Fruit fly (Drosophila melanogaster): Measurements from ENCODE around the gene Flacc.

The Flacc gene

DNA sequence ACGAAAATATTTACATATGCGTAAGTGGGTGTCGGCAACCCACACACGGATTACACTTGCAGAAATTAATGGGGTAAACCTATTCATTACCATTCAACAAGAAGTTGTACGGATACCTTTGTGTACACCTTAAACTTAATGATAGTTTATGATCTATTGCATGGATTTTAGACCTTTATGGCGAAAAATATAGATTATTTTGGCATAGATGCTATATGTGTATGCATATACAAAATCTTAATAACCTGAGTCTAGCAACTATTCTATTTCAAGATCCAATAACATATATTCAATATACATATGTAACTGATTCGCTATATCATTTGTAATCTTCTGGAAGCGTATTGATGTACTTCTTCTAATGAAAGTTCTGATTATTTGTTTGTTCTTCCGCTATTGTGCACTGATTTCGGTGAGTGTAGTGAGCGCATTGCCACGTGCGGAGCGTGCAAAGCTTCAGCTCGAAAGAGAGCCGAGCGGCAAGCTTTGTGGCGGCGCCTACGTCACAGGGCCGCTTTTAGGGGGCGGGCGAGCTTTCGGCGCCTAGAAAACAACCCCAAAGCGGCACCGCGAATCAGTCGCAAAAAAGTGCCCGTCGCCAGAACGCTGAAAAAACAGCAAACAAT, 6.5 kb upstream of the Flacc start, which contains the start of gene CG7378 (continued):
- TF ChIP-seq vfl (GFP tag; optimal IDR thresholded peaks at IDR 0.05) (no peak), CG34376 (GFP tag; optimal IDR thresholded peaks at IDR 0.05) (peak; percentile 26), CG12744 (GFP tag; optimal IDR thresholded peaks at IDR 0.05) (no peak), CG30020 (tag; optimal IDR thresholded peaks at IDR 0.05) (no peak), onecut (GFP tag; IDR thresholded peaks at IDR 0.05) (no peak), nerfin-1 (tag; optimal IDR thresholded peaks at IDR 0.05) (peak; percentile 19), CG7987 (GFP tag; optimal IDR thresholded peaks at IDR 0.05) (no peak), zf30C (GFP tag; optimal IDR thresholded peaks at IDR 0.05) (peak; percentile 31), crp (GFP tag; optimal IDR thresholded peaks at IDR 0.05) (no peak), grn (GFP tag; optimal IDR thresholded peaks at IDR 0.05) (no peak), lab (GFP tag; optimal IDR thresholded peaks at IDR 0.05) (peak; percentile 41), jigr1 (GFP tag; IDR thresholded peaks at IDR 0.05) (no peak), ranshi (GFP tag; IDR thresholded peaks at IDR 0.05) (no peak), run (tag; optimal IDR thresholded peaks at IDR 0.05) (no peak), ase (GFP tag; IDR thresholded peaks at IDR 0.05) (no peak), ac (GFP tag; optimal IDR thresholded peaks at IDR 0.05) (no peak), CG10267 (tag; optimal IDR thresholded peaks at IDR 0.05) (no peak), CG13775 (GFP tag; optimal IDR thresholded peaks at IDR 0.05) (peak; percentile 54), Stat92E (GFP tag; optimal IDR thresholded peaks at IDR 0.05) (no peak), CG15269 (tag; optimal IDR thresholded peaks at IDR 0.05) (peak; percentile 28), CG4424 (GFP tag; optimal IDR thresholded peaks at IDR 0.05) (no peak), CG10654 (GFP tag; optimal IDR thresholded peaks at IDR 0.05) (peak; percentile 8), CG12942 (GFP tag; optimal IDR thresholded peaks at IDR 0.05) (no peak), Dad (GFP tag; optimal IDR thresholded peaks at IDR 0.05) (no peak), Nf-YA (GFP tag; IDR thresholded peaks at IDR 0.05) (no peak), Vsx1 (GFP tag; optimal IDR thresholded peaks at IDR 0.05) (no peak), CG31441 (GFP tag; IDR thresholded peaks at IDR 0.05) (peak; percentile 47), CG5180 (GFP tag; optimal IDR thresholded peaks at IDR 0.05) (no peak), tna (GFP tag; IDR thresholded peaks at IDR 0.05; ENCODE audit: partially characterized antibody) (no peak), crc (GFP tag; optimal IDR thresholded peaks at IDR 0.05) (no peak), CG2120 (GFP tag; optimal IDR thresholded peaks at IDR 0.05) (peak; percentile 52), ro (GFP tag; IDR thresholded peaks at IDR 0.05) (no peak), Trl (optimal IDR thresholded peaks at IDR 0.05) (peak; percentile 1 to 13), Trl (GFP tag; optimal IDR thresholded peaks at IDR 0.05) (peak; percentile 48), ems (GFP tag; optimal IDR thresholded peaks at IDR 0.05) (peak; percentile 18), CG42726 (GFP tag; IDR thresholded peaks at IDR 0.05; ENCODE audit: partially characterized antibody) (no peak), CG12391 (tag; optimal IDR thresholded peaks at IDR 0.05) (peak; percentile 26), Rfx (GFP tag; IDR thresholded peaks at IDR 0.05) (peak; percentile 56), CG2129 (GFP tag; IDR thresholded peaks at IDR 0.05; ENCODE audit: partially characterized antibody) (no peak), sob (GFP tag; IDR thresholded peaks at IDR 0.05) (0 out of 2 replicates have a peak, but pooled peaks have one; percentile 8), CG14860 (GFP tag; IDR thresholded peaks at IDR 0.05; ENCODE audit: partially characterized antibody) (no peak), HLH3B (GFP tag; IDR thresholded peaks at IDR 0.05) (no peak), CG7928 (GFP tag; optimal IDR thresholded peaks at IDR 0.05) (no peak), z (GFP tag; IDR thresholded peaks at IDR 0.05) (no peak), CG17385 (GFP tag; optimal IDR thresholded peaks at IDR 0.05) (peak; percentile 8), fru (optimal IDR thresholded peaks at IDR 0.05) (no peak), cad (GFP tag; optimal IDR thresholded peaks at IDR 0.05) (no peak), chn (GFP tag; optimal IDR thresholded peaks at IDR 0.05) (no peak), ind (GFP tag; optimal IDR thresholded peaks at IDR 0.05) (peak; percentile 32), Antp (GFP tag; optimal IDR thresholded peaks at IDR 0.05) (peak; percentile 22), CG17328 (GFP tag; IDR thresholded peaks at IDR 0.05) (no peak)
